Worm (Caenorhabditis elegans): ENCODE results near the gene txt-4.
A peak's percentile ranks its signal among the peaks of the same experiment; 100 is the strongest.

txt-4 gene

ce11 chrIV:1496017-1496678 is 14.2 kb upstream of the txt-4 start, which contains the start of gene npp-20 (continued):
- TF ChIP-seq hlh-17 (GFP tag; optimal IDR thresholded peaks at IDR 0.05; ENCODE audit: borderline replicate concordance) (no peak), unc-98 (GFP tag; IDR thresholded peaks at IDR 0.05) (no peak), tbx-2 (tag; optimal IDR thresholded peaks at IDR 0.05) (peak; percentile 54), nhr-19 (GFP tag; conservative IDR thresholded peaks at IDR 0.05) (peak; percentile 54), unc-30 (tag; optimal IDR thresholded peaks at IDR 0.05) (no peak), rnt-1 (tag; optimal IDR thresholded peaks at IDR 0.05) (no peak), ceh-8 (GFP tag; optimal IDR thresholded peaks at IDR 0.05) (no peak), dsc-1 (tag; optimal IDR thresholded peaks at IDR 0.05) (peak; percentile 65), zip-4 (GFP tag; optimal IDR thresholded peaks at IDR 0.05) (peak; percentile 19), vab-15 (tag; optimal IDR thresholded peaks at IDR 0.05) (no peak), mab-9 (GFP tag; IDR thresholded peaks at IDR 0.05) (no peak), lsy-2 (tag; optimal IDR thresholded peaks at IDR 0.05) (peak; percentile 75 to 79), sup-37 (GFP tag; optimal IDR thresholded peaks at IDR 0.05) (no peak), lin-39 (tag; optimal IDR thresholded peaks at IDR 0.05) (peak; percentile 84), alr-1 (tag; optimal IDR thresholded peaks at IDR 0.05; ENCODE audit: borderline replicate concordance) (no peak), mep-1 (tag; optimal IDR thresholded peaks at IDR 0.05) (peak; percentile 84), irx-1 (tag; optimal IDR thresholded peaks at IDR 0.05) (peak; percentile 78), C04F5.9 (tag; optimal IDR thresholded peaks at IDR 0.05) (no peak), mdl-1 (tag; optimal IDR thresholded peaks at IDR 0.05) (peak in 1 of 2 experiments; percentile 72), fkh-8 (tag; optimal IDR thresholded peaks at IDR 0.05) (no peak), aha-1 (tag; optimal IDR thresholded peaks at IDR 0.05) (no peak), ceh-63 (GFP tag; optimal IDR thresholded peaks at IDR 0.05) (no peak), ceh-88 (GFP tag; IDR thresholded peaks at IDR 0.05) (no peak), C34B4.2 (tag; optimal IDR thresholded peaks at IDR 0.05) (no peak), blmp-1 (tag; optimal IDR thresholded peaks at IDR 0.05) (peak; percentile 38), lir-3 (tag; optimal IDR thresholded peaks at IDR 0.05; ENCODE audit: poor library complexity) (no peak), Y116A8C.19 (tag; optimal IDR thresholded peaks at IDR 0.05; ENCODE audit: borderline replicate concordance) (no peak), zag-1 (tag; optimal IDR thresholded peaks at IDR 0.05) (no peak), efl-1 (optimal IDR thresholded peaks at IDR 0.05) (peak; percentile 70 to 77), efl-1 (GFP tag; optimal IDR thresholded peaks at IDR 0.05 in 1 of 2) (peak; percentile 78 to 97), pqm-1 (tag; optimal IDR thresholded peaks at IDR 0.05) (no peak), snu-23 (GFP tag; optimal IDR thresholded peaks at IDR 0.05) (peak; percentile 72), nhr-84 (tag; optimal IDR thresholded peaks at IDR 0.05) (no peak), fos-1 (tag; optimal IDR thresholded peaks at IDR 0.05) (no peak), fkh-4 (tag; optimal IDR thresholded peaks at IDR 0.05; ENCODE audit: borderline replicate concordance) (no peak)

DNA sequence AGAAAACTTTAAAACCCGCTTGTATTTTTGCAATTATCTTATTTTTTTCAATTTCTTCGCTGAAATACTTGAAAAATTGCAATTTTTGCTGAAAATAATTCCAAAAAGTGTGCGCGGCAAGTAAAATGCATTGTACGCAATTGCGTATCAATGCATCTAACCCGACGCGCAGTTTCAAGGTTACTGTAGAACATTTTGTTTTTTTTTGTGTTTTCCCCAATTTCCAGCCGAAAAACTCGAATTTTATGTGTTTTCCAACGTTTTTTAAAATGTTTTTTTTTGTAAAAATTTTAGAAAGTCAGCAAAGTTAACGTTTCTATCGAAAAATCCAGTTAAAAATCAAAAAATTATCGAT is 13.7 kb upstream of the txt-4 start:
- no peak for TF ChIP-seq elt-3 (tag; optimal IDR thresholded peaks at IDR 0.05)
- peak in 1 of 2 experiments; percentile 25 for TF ChIP-seq lsy-2 (tag; optimal IDR thresholded peaks at IDR 0.05)
- TF ChIP-seq efl-1 (optimal IDR thresholded peaks at IDR 0.05), result peak in 1 of 2 experiments; percentile 3
- no peak for TF ChIP-seq efl-1 (GFP tag; optimal IDR thresholded peaks at IDR 0.05 in 1 of 2)

- TF ChIP-seq alr-1 (tag; optimal IDR thresholded peaks at IDR 0.05; ENCODE audit: borderline replicate concordance) (no peak), nhr-12 (tag; optimal IDR thresholded peaks at IDR 0.05) (no peak), lin-14 (GFP tag; optimal IDR thresholded peaks at IDR 0.05) (peak; percentile 87), dpl-1 (GFP tag; optimal IDR thresholded peaks at IDR 0.05) (peak; percentile 18 to 56 (median 51)), elt-2 (tag; optimal IDR thresholded peaks at IDR 0.05) (no peak), hlh-17 (GFP tag; optimal IDR thresholded peaks at IDR 0.05; ENCODE audit: borderline replicate concordance) (no peak), jun-1 (tag; optimal IDR thresholded peaks at IDR 0.05) (no peak), irx-1 (tag; optimal IDR thresholded peaks at IDR 0.05) (peak; percentile 42), tlp-1 (tag; optimal IDR thresholded peaks at IDR 0.05) (no peak), efl-3 (GFP tag; optimal IDR thresholded peaks at IDR 0.05) (no peak), lir-3 (tag; optimal IDR thresholded peaks at IDR 0.05; ENCODE audit: poor library complexity) (no peak), rnt-1 (tag; optimal IDR thresholded peaks at IDR 0.05) (no peak), C04F5.9 (tag; optimal IDR thresholded peaks at IDR 0.05) (no peak), unc-30 (tag; optimal IDR thresholded peaks at IDR 0.05) (no peak), ceh-8 (GFP tag; optimal IDR thresholded peaks at IDR 0.05) (no peak), xbp-1 (tag; optimal IDR thresholded peaks at IDR 0.05) (peak; percentile 65), egl-27 (tag; optimal IDR thresholded peaks at IDR 0.05) (no peak), nhr-20 (tag; optimal IDR thresholded peaks at IDR 0.05) (peak; percentile 69), nhr-19 (GFP tag; conservative IDR thresholded peaks at IDR 0.05) (peak; percentile 68), lin-15B (tag; optimal IDR thresholded peaks at IDR 0.05) (peak; percentile 31), nhr-85 (tag) (peak; percentile 92), mep-1 (tag; optimal IDR thresholded peaks at IDR 0.05) (peak; percentile 82)
Observed at ce11 chrIV:1497448-1497847, 12.9 kb upstream of the txt-4 start, which contains the start of gene hxk-3. Gene hxk-3, plus strand, starts transcription at chrIV:1497626.
